Fruit fly (Drosophila melanogaster) whole organism, embryonic: Measurements from ENCODE around the gene unk.

Experiments used
- ATbp ChIP-seq: fragments of 200-800 bp; sonication (Bioruptor generic); optimal IDR thresholded peaks from 2 replicates; lab custom pipeline; 2017; ENCODE audit warnings: missing biosample characterization, mild to moderate bottlenecking, missing genetic modification characterization, missing genetic modification reagents
- CG11398 ChIP-seq: fragments of 200-800 bp; sonication (Bioruptor generic); optimal IDR thresholded peaks from 2 replicates; lab custom pipeline; 2016; ENCODE audit warnings: missing biosample characterization, missing genetic modification characterization
- CG12942 ChIP-seq: fragments of 200-800 bp; sonication (Bioruptor generic); optimal IDR thresholded peaks from 3 replicates; lab custom pipeline; 2016; ENCODE audit warnings: missing biosample characterization, missing genetic modification characterization
- CG13296 ChIP-seq: fragments of 200-800 bp; sonication (Bioruptor generic); optimal IDR thresholded peaks from 3 replicates; lab custom pipeline; 2018; ENCODE audit warnings: missing biosample characterization, mild to moderate bottlenecking, missing genetic modification characterization
- CG14667 ChIP-seq: fragments of 200-800 bp; sonication (Bioruptor generic); IDR thresholded peaks from 2 replicates; pipeline ENCODE4 v1.3.6; 2022; ENCODE audit warnings: missing biosample characterization, missing genetic modification characterization
- CG1647 ChIP-seq: fragments of 200-800 bp; sonication (Bioruptor generic); optimal IDR thresholded peaks from 3 replicates; lab custom pipeline; 2016; ENCODE audit warnings: missing biosample characterization, missing genetic modification characterization
- CG17328 ChIP-seq: fragments of 200-800 bp; sonication (Bioruptor generic); IDR thresholded peaks from 2 replicates; pipeline ENCODE4 v1.3.6; 2022; ENCODE audit warnings: missing biosample characterization, missing genetic modification characterization
- CG2678 ChIP-seq: fragments of 200-800 bp; sonication (Bioruptor generic); optimal IDR thresholded peaks from 3 replicates; lab custom pipeline; 2019; ENCODE audit warnings: missing biosample characterization, mild to moderate bottlenecking, missing genetic modification characterization, moderate library complexity
- CG30431 ChIP-seq: fragments of 200-800 bp; sonication (Bioruptor generic); optimal IDR thresholded peaks from 2 replicates; lab custom pipeline; 2017; ENCODE audit warnings: missing biosample characterization, missing genetic modification characterization
- CG32767 ChIP-seq: fragments of 200-800 bp; sonication (Bioruptor generic); IDR thresholded peaks from 2 replicates; pipeline ENCODE4 v1.3.6; 2022; ENCODE audit warnings: missing biosample characterization, missing genetic modification characterization
- CG8290 ChIP-seq, 3 experiments: fragments of 200-800 bp; sonication (Bioruptor generic); optimal IDR thresholded peaks; 2 replicates each; lab custom pipeline; 2016 to 2019; ENCODE audit warnings: missing biosample characterization in 3 of 3, missing genetic modification characterization in 3 of 3, mild to moderate bottlenecking in 2 of 3, moderate library complexity in 1 of 3
- CG9609 ChIP-seq: fragments of 200-800 bp; sonication (Bioruptor generic); optimal IDR thresholded peaks from 3 replicates; lab custom pipeline; 2016; ENCODE audit warnings: missing biosample characterization, missing genetic modification characterization
- Camta ChIP-seq: fragments of 200-800 bp; sonication (Bioruptor generic); optimal IDR thresholded peaks from 2 replicates; lab custom pipeline; 2016; ENCODE audit warnings: missing biosample characterization, missing genetic modification characterization
- Dref ChIP-seq: fragments of 200-800 bp; sonication (Bioruptor generic); IDR thresholded peaks from 2 replicates; pipeline ENCODE4 v1.3.6; 2022; ENCODE audit warnings: missing biosample characterization, missing genetic modification characterization
- E2f2 ChIP-seq: fragments of 200-800 bp; sonication (Bioruptor generic); IDR thresholded peaks from 2 replicates; pipeline ENCODE4 v1.3.6; 2022; ENCODE audit warnings: missing biosample characterization, missing genetic modification characterization
- Fer1 ChIP-seq: fragments of 200-800 bp; sonication (Bioruptor generic); optimal IDR thresholded peaks from 2 replicates; lab custom pipeline; 2017; ENCODE audit warnings: missing biosample characterization, mild to moderate bottlenecking, missing genetic modification characterization
- Fer2 ChIP-seq: fragments of 200-800 bp; sonication (Bioruptor generic); optimal IDR thresholded peaks from 2 replicates; lab custom pipeline; 2018; ENCODE audit warnings: missing biosample characterization, mild to moderate bottlenecking, missing genetic modification characterization, moderate library complexity
- Hand ChIP-seq: fragments of 200-800 bp; sonication (Bioruptor generic); optimal IDR thresholded peaks from 2 replicates; lab custom pipeline; 2017; ENCODE audit warnings: mild to moderate bottlenecking, missing biosample characterization, missing genetic modification reagents, missing genetic modification characterization
- HmgD ChIP-seq: fragments of 200-800 bp; sonication (Bioruptor generic); optimal IDR thresholded peaks from 3 replicates; lab custom pipeline; 2016; ENCODE audit warnings: missing biosample characterization, missing genetic modification characterization
- Hmr ChIP-seq: fragments of 200-800 bp; sonication (Bioruptor generic); optimal IDR thresholded peaks from 3 replicates; lab custom pipeline; 2017; ENCODE audit warnings: mild to moderate bottlenecking, missing biosample characterization, missing genetic modification reagents, missing genetic modification characterization
- Jarid2 ChIP-seq: fragments of 200-800 bp; sonication (Bioruptor generic); optimal IDR thresholded peaks from 3 replicates; lab custom pipeline; 2017; ENCODE audit warnings: mild to moderate bottlenecking, missing biosample characterization, missing genetic modification reagents, missing genetic modification characterization
- MTF-1 ChIP-seq: fragments of 200-800 bp; sonication (Bioruptor generic); optimal IDR thresholded peaks from 2 replicates; lab custom pipeline; 2018; ENCODE audit warnings: missing biosample characterization, mild to moderate bottlenecking, missing genetic modification characterization, borderline replicate concordance
- Med ChIP-seq: fragments of 200-800 bp; sonication (Bioruptor generic); peaks from one replicate; lab custom pipeline; 2016; ENCODE audit warnings: missing biosample characterization, missing genetic modification characterization, mild to moderate bottlenecking, inconsistent platforms, moderate library complexity
- Neu2 ChIP-seq: fragments of 200-800 bp; sonication (Bioruptor generic); optimal IDR thresholded peaks from 3 replicates; lab custom pipeline; 2016; ENCODE audit warnings: missing biosample characterization, missing genetic modification characterization, borderline replicate concordance
- Scr ChIP-seq: fragments of 200-800 bp; sonication (Bioruptor generic); IDR thresholded peaks from 2 replicates; pipeline ENCODE4 v1.3.6; 2022; ENCODE audit warnings: missing biosample characterization, missing genetic modification characterization; ENCODE audit not compliant: partially characterized antibody
- Sox102F ChIP-seq: fragments of 200-800 bp; sonication (Bioruptor generic); optimal IDR thresholded peaks from 2 replicates; lab custom pipeline; 2018; ENCODE audit warnings: missing biosample characterization, mild to moderate bottlenecking, missing genetic modification characterization, moderate library complexity
- Spps ChIP-seq: fragments of 200-800 bp; sonication (Bioruptor generic); optimal IDR thresholded peaks from 2 replicates; lab custom pipeline; 2018; ENCODE audit warnings: missing biosample characterization, mild to moderate bottlenecking, missing genetic modification characterization
- ase ChIP-seq: fragments of 200-800 bp; sonication (Bioruptor generic); IDR thresholded peaks from 3 replicates; pipeline ENCODE4 v1.3.6; 2022; ENCODE audit warnings: missing biosample characterization, missing genetic modification characterization
- bbx ChIP-seq: fragments of 200-800 bp; sonication (Bioruptor generic); IDR thresholded peaks from 2 replicates; pipeline ENCODE4 v1.3.6; 2022; ENCODE audit warnings: missing biosample characterization, missing genetic modification characterization; ENCODE audit not compliant: partially characterized antibody
- chif ChIP-seq, 2 experiments: fragments of 200-800 bp; sonication (Bioruptor generic); optimal IDR thresholded peaks; 3 replicates each; lab custom pipeline; 2016; ENCODE audit warnings: missing biosample characterization in 2 of 2, missing genetic modification characterization in 2 of 2
- ewg ChIP-seq: fragments of 200-800 bp; sonication (Bioruptor generic); optimal IDR thresholded peaks from 3 replicates; lab custom pipeline; 2017; ENCODE audit warnings: mild to moderate bottlenecking, missing biosample characterization, missing genetic modification reagents, missing genetic modification characterization
- fd102C ChIP-seq: fragments of 200-800 bp; sonication (Bioruptor generic); optimal IDR thresholded peaks from 2 replicates; lab custom pipeline; 2018; ENCODE audit warnings: missing biosample characterization, mild to moderate bottlenecking, missing genetic modification characterization, moderate library complexity
- gem ChIP-seq: fragments of 200-800 bp; sonication (Bioruptor generic); optimal IDR thresholded peaks from 2 replicates; lab custom pipeline; 2019; ENCODE audit warnings: missing biosample characterization, mild to moderate bottlenecking, missing genetic modification characterization, moderate library complexity
- grn ChIP-seq: fragments of 200-800 bp; sonication (Bioruptor generic); optimal IDR thresholded peaks from 3 replicates; lab custom pipeline; 2017; ENCODE audit warnings: missing biosample characterization, missing genetic modification characterization
- h ChIP-seq: fragments of >200 bp; optimal IDR thresholded peaks from 2 replicates; lab custom pipeline; 2017
- hkb ChIP-seq, 2 experiments: fragments of 200-800 bp in 1 of 2; fragments of >200 bp in 1 of 2; sonication (Bioruptor generic) in 1 of 2; IDR thresholded peaks in 1 of 2; optimal IDR thresholded peaks in 1 of 2; 2 replicates each; pipeline versions ENCODE4 v1.3.6 to Lab custom; 2017 to 2022; ENCODE audit warnings: missing biosample characterization in 1 of 2, missing genetic modification characterization in 1 of 2
- kay ChIP-seq: fragments of 200-800 bp; sonication (Bioruptor generic); optimal IDR thresholded peaks from 2 replicates; lab custom pipeline; 2016; ENCODE audit warnings: missing biosample characterization, missing genetic modification characterization
- oc ChIP-seq: fragments of 200-800 bp; sonication (Bioruptor generic); optimal IDR thresholded peaks from 2 replicates; lab custom pipeline; 2018; ENCODE audit warnings: missing biosample characterization, mild to moderate bottlenecking, missing genetic modification characterization, moderate library complexity
- ranshi ChIP-seq: fragments of 200-800 bp; sonication (Bioruptor generic); IDR thresholded peaks from 2 replicates; pipeline ENCODE4 v1.3.6; 2022; ENCODE audit warnings: missing biosample characterization, missing genetic modification characterization
- sens ChIP-seq: fragments of 200-800 bp; sonication (Bioruptor generic); peaks from one replicate; lab custom pipeline; 2016; ENCODE audit warnings: missing biosample characterization, missing genetic modification characterization
- seq ChIP-seq: fragments of 200-800 bp; sonication (Bioruptor generic); IDR thresholded peaks from 2 replicates; pipeline ENCODE4 v1.3.6; 2022; ENCODE audit warnings: missing biosample characterization, missing genetic modification characterization
- slp2 ChIP-seq: fragments of 200-800 bp; sonication (Bioruptor generic); optimal IDR thresholded peaks from 2 replicates; lab custom pipeline; 2016; ENCODE audit warnings: missing biosample characterization, missing genetic modification characterization
- stwl ChIP-seq: fragments of 200-800 bp; sonication (Bioruptor generic); optimal IDR thresholded peaks from 3 replicates; lab custom pipeline; 2018; ENCODE audit warnings: missing biosample characterization, mild to moderate bottlenecking, missing genetic modification characterization, moderate library complexity
- unc-4 ChIP-seq: fragments of 200-800 bp; sonication (Bioruptor generic); IDR thresholded peaks from 2 replicates; pipeline ENCODE4 v1.3.6; 2022; ENCODE audit warnings: missing biosample characterization, missing genetic modification characterization; ENCODE audit not compliant: partially characterized antibody

The unk gene

DNA sequence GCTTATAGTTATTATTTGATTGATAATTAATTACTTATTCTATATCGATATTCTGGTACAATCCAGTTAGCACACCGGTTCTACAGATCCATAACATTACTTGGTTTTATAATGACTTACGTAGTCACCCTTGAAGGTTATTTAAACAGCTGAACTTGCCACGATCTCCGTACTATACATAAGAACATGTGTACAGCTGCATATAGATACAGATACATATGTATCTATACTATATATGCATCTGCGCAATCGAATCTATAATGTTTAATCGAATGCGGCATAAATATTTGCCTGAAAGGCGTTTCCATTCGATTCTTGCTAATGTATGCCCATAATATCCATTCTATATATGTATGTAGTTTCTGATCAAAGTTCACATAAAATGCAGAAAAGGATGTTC is 21.7 kb upstream of the unk start (continued):
- TF ChIP-seq ATbp (peak; percentile 4), CG14667 (GFP tag; lab: Robert Waterston, UW) (no peak), slp2 (no peak), gem (tag; lab: Kevin White, UChicago) (peak; percentile 1), MTF-1 (GFP tag; lab: Kevin White, UChicago) (no peak), CG9609 (no peak), Hand (GFP tag; lab: Kevin White, UChicago) (no peak), Jarid2 (GFP tag; lab: Kevin White, UChicago) (no peak), CG12942 (GFP tag; lab: Kevin White, UChicago) (no peak), Hmr (GFP tag; lab: Kevin White, UChicago) (peak; percentile 47), Dref (no peak), ranshi (GFP tag; lab: Robert Waterston, UW) (no peak), E2f2 (GFP tag; lab: Robert Waterston, UW) (no peak), h (lab: Kevin White, UChicago) (no peak), CG8290 (GFP tag; optimal IDR thresholded peaks at IDR 0.05; lab: Kevin White, UChicago) (no peak), CG8290 (tag; optimal IDR thresholded peaks at IDR 0.05; lab: Kevin White, UChicago) (peak in 1 of 2 experiments; percentile 28), ewg (GFP tag; lab: Kevin White, UChicago) (no peak), Neu2 (GFP tag; lab: Kevin White, UChicago) (no peak), CG32767 (no peak), stwl (tag; lab: Kevin White, UChicago) (no peak), oc (tag; lab: Kevin White, UChicago) (no peak), CG2678 (tag; lab: Kevin White, UChicago) (peak; percentile 33), sens (GFP tag; lab: Kevin White, UChicago) (peak; percentile 53), seq (GFP tag; lab: Robert Waterston, UW) (no peak), hkb (optimal IDR thresholded peaks at IDR 0.05; lab: Kevin White, UChicago) (no peak), hkb (GFP tag; IDR thresholded peaks at IDR 0.05; lab: Robert Waterston, UW) (no peak), Sox102F (GFP tag; lab: Kevin White, UChicago) (no peak), bbx (GFP tag; lab: Robert Waterston, UW) (no peak), unc-4 (GFP tag; lab: Robert Waterston, UW) (no peak), Scr (no peak), fd102C (GFP tag; lab: Kevin White, UChicago) (no peak), Med (GFP tag; lab: Kevin White, UChicago) (peak; percentile 3), CG1647 (GFP tag; lab: Kevin White, UChicago) (no peak), CG30431 (no peak), Camta (no peak), CG13296 (GFP tag; lab: Kevin White, UChicago) (peak; percentile 19), CG11398 (GFP tag; lab: Kevin White, UChicago) (no peak), ase (GFP tag; lab: Robert Waterston, UW) (no peak), kay (GFP tag; lab: Kevin White, UChicago) (no peak), chif (GFP tag; optimal IDR thresholded peaks at IDR 0.05; lab: Kevin White, UChicago) (no peak), Fer2 (tag; lab: Kevin White, UChicago) (no peak), grn (GFP tag; lab: Kevin White, UChicago) (no peak), Fer1 (GFP tag; lab: Kevin White, UChicago) (peak; percentile 10), Spps (tag; lab: Kevin White, UChicago) (no peak), HmgD (GFP tag; lab: Kevin White, UChicago) (no peak), CG17328 (GFP tag; lab: Robert Waterston, UW) (no peak)
